Fruit fly (Drosophila melanogaster) whole organism, wandering third instar larva: ENCODE data around the gene HIP-R.

Source experiments
- Abd-B ChIP-seq: fragments of >200 bp; optimal IDR thresholded peaks from 2 replicates; lab custom pipeline; 2017; ENCODE audit warnings: missing biosample characterization, missing genetic modification characterization
- CG32264 ChIP-seq: fragments of 200-800 bp; sonication (Bioruptor generic); optimal IDR thresholded peaks from 2 replicates; lab custom pipeline; 2016; ENCODE audit warnings: missing biosample characterization, missing genetic modification characterization
- CG9705 ChIP-seq: fragments of 200-800 bp; sonication (Bioruptor generic); optimal IDR thresholded peaks from 2 replicates; lab custom pipeline; 2018; ENCODE audit warnings: missing biosample characterization, mild to moderate bottlenecking, missing genetic modification characterization
- CrebA ChIP-seq: fragments of 200-800 bp; sonication (Bioruptor generic); optimal IDR thresholded peaks from 2 replicates; lab custom pipeline; 2016; ENCODE audit warnings: missing biosample characterization, mild to moderate bottlenecking, missing genetic modification characterization, borderline replicate concordance
- Dfd ChIP-seq: fragments of >200 bp; optimal IDR thresholded peaks from 2 replicates; lab custom pipeline; 2017; ENCODE audit warnings: missing biosample characterization, missing genetic modification characterization
- Dif ChIP-seq: fragments of 200-275, 200-300 bp; sonication (Bioruptor generic); optimal IDR thresholded peaks from 2 replicates; lab custom pipeline; 2018; ENCODE audit warnings: missing biosample characterization, missing genetic modification characterization; ENCODE audit not compliant: partially characterized antibody
- GATAd ChIP-seq: sonication (Bioruptor generic); optimal IDR thresholded peaks from 2 replicates; lab custom pipeline; 2016; ENCODE audit warnings: missing biosample characterization, missing genetic modification characterization
- HLH106 ChIP-seq: fragments of 200-800 bp; optimal IDR thresholded peaks from 3 replicates; lab custom pipeline; 2019; ENCODE audit warnings: missing biosample characterization, mild to moderate bottlenecking, missing genetic modification characterization, moderate library complexity
- Hnf4 ChIP-seq: fragments of 200-800 bp; sonication (Bioruptor generic); optimal IDR thresholded peaks from 2 replicates; lab custom pipeline; 2016; ENCODE audit warnings: missing biosample characterization, mild to moderate bottlenecking, missing genetic modification characterization
- Hr78 ChIP-seq: fragments of >200 bp; optimal IDR thresholded peaks from 2 replicates; lab custom pipeline; 2017; ENCODE audit warnings: missing biosample characterization, missing genetic modification characterization
- Hr83 ChIP-seq: fragments of 200-300 bp; sonication (Bioruptor generic); optimal IDR thresholded peaks from 2 replicates; lab custom pipeline; 2016; ENCODE audit warnings: missing biosample characterization, mild to moderate bottlenecking, missing genetic modification characterization, moderate library complexity; ENCODE audit not compliant: poor library complexity, severe bottlenecking
- Jra ChIP-seq: sonication (Bioruptor generic); optimal IDR thresholded peaks from 2 replicates; lab custom pipeline; 2016; ENCODE audit warnings: missing biosample characterization, missing genetic modification characterization
- Mio ChIP-seq: sonication (Bioruptor generic); optimal IDR thresholded peaks from 2 replicates; lab custom pipeline; 2016; ENCODE audit warnings: missing biosample characterization, missing genetic modification characterization
- Myc ChIP-seq: fragments of >200 bp; optimal IDR thresholded peaks from 2 replicates; lab custom pipeline; 2017
- N ChIP-seq: fragments of >200 bp; optimal IDR thresholded peaks from 2 replicates; lab custom pipeline; 2018; ENCODE audit warnings: missing biosample characterization, missing external identifiers, missing genetic modification characterization
- OdsH ChIP-seq: fragments of 200-800 bp; sonication (Bioruptor generic); optimal IDR thresholded peaks from 2 replicates; lab custom pipeline; 2016; ENCODE audit warnings: missing biosample characterization, mild to moderate bottlenecking, missing genetic modification characterization
- Rel ChIP-seq, 2 experiments: fragments of 200-800 bp; sonication (Bioruptor generic) in 1 of 2; optimal IDR thresholded peaks; 2 replicates in 1 of 2; 3 replicates in 1 of 2; lab custom pipeline; 2016 to 2019; ENCODE audit warnings: mild to moderate bottlenecking in 2 of 2, missing biosample characterization in 2 of 2, missing genetic modification characterization in 2 of 2, moderate library complexity in 1 of 2
- Sp1 ChIP-seq: fragments of 200-800 bp; sonication (Bioruptor generic); optimal IDR thresholded peaks from 3 replicates; lab custom pipeline; 2019; ENCODE audit warnings: missing biosample characterization, mild to moderate bottlenecking, missing genetic modification characterization, moderate library complexity
- Vsx2 ChIP-seq: fragments of 200-300, 225-300 bp; sonication (Bioruptor generic); optimal IDR thresholded peaks from 2 replicates; lab custom pipeline; 2018; ENCODE audit warnings: missing biosample characterization, missing genetic modification characterization; ENCODE audit not compliant: partially characterized antibody
- br ChIP-seq: fragments of 200-800 bp; sonication (Bioruptor generic); optimal IDR thresholded peaks from 2 replicates; lab custom pipeline; 2016; ENCODE audit warnings: missing biosample characterization, missing genetic modification characterization
- brk ChIP-seq: fragments of 200-800 bp; sonication (Bioruptor generic); optimal IDR thresholded peaks from 2 replicates; lab custom pipeline; 2016; ENCODE audit warnings: missing biosample characterization, mild to moderate bottlenecking, missing genetic modification characterization
- dl ChIP-seq, 2 experiments: fragments of 175-275, 200-275 bp in 1 of 2; fragments of 200-275 bp in 1 of 2; sonication (Bioruptor generic); optimal IDR thresholded peaks; lab custom pipeline; 2018; ENCODE audit warnings: mild to moderate bottlenecking in 2 of 2, missing biosample characterization in 2 of 2, missing genetic modification characterization in 2 of 2, moderate library complexity in 2 of 2; ENCODE audit not compliant: partially characterized antibody in 2 of 2, insufficient read depth in 1 of 2
- dmrt93B ChIP-seq: fragments of 200-800 bp; sonication (Bioruptor generic); optimal IDR thresholded peaks from 2 replicates; lab custom pipeline; 2018; ENCODE audit warnings: missing biosample characterization, mild to moderate bottlenecking, missing genetic modification characterization
- dsf ChIP-seq: sonication (Bioruptor generic); optimal IDR thresholded peaks from 2 replicates; lab custom pipeline; 2016; ENCODE audit warnings: missing biosample characterization, missing genetic modification characterization, borderline replicate concordance
- ey ChIP-seq: fragments of 200-800 bp; sonication (Bioruptor generic); optimal IDR thresholded peaks from 2 replicates; lab custom pipeline; 2016; ENCODE audit warnings: missing biosample characterization, missing genetic modification characterization
- foxo ChIP-seq, 2 experiments: fragments of 200-800 bp; sonication (Bioruptor generic); optimal IDR thresholded peaks; 2 replicates in 1 of 2; 3 replicates in 1 of 2; lab custom pipeline; 2016 to 2017; ENCODE audit warnings: missing biosample characterization in 2 of 2, missing genetic modification characterization in 2 of 2
- fru ChIP-seq: fragments of 200-800 bp; sonication (Bioruptor generic); optimal IDR thresholded peaks from 3 replicates; lab custom pipeline; 2016; ENCODE audit warnings: missing biosample characterization, mild to moderate bottlenecking, missing genetic modification characterization
- h ChIP-seq: fragments of 200-800 bp; sonication (Bioruptor generic); optimal IDR thresholded peaks from 3 replicates; lab custom pipeline; 2016; ENCODE audit warnings: missing biosample characterization, mild to moderate bottlenecking, missing genetic modification characterization
- pan ChIP-seq: fragments of >200 bp; optimal IDR thresholded peaks from 2 replicates; lab custom pipeline; 2017
- psq ChIP-seq: fragments of 200-800 bp; sonication (Bioruptor generic); optimal IDR thresholded peaks from 3 replicates; lab custom pipeline; 2017; ENCODE audit warnings: missing biosample characterization, mild to moderate bottlenecking, missing genetic modification characterization, moderate library complexity
- rgr ChIP-seq: fragments of 200-800 bp; sonication (Bioruptor generic); optimal IDR thresholded peaks from 3 replicates; lab custom pipeline; 2016; ENCODE audit warnings: missing biosample characterization, mild to moderate bottlenecking, missing genetic modification characterization
- sage ChIP-seq: fragments of 200-800 bp; sonication (Bioruptor generic); optimal IDR thresholded peaks from 2 replicates; lab custom pipeline; 2016; ENCODE audit warnings: missing biosample characterization, mild to moderate bottlenecking, missing genetic modification characterization
- sv ChIP-seq: fragments of 200-800 bp; sonication (Bioruptor generic); optimal IDR thresholded peaks from 3 replicates; lab custom pipeline; 2016; ENCODE audit warnings: missing biosample characterization, missing genetic modification characterization
- tai ChIP-seq: sonication (Bioruptor generic); optimal IDR thresholded peaks from 2 replicates; lab custom pipeline; 2016; ENCODE audit warnings: missing biosample characterization, missing genetic modification characterization
- usp ChIP-seq: fragments of >200 bp; optimal IDR thresholded peaks from 2 replicates; lab custom pipeline; 2017; ENCODE audit warnings: missing biosample characterization, missing genetic modification characterization
- woc ChIP-seq: sonication (Bioruptor generic); optimal IDR thresholded peaks from 2 replicates; lab custom pipeline; 2016; ENCODE audit warnings: missing biosample characterization, mild to moderate bottlenecking, missing genetic modification characterization

The HIP-R gene

DNA sequence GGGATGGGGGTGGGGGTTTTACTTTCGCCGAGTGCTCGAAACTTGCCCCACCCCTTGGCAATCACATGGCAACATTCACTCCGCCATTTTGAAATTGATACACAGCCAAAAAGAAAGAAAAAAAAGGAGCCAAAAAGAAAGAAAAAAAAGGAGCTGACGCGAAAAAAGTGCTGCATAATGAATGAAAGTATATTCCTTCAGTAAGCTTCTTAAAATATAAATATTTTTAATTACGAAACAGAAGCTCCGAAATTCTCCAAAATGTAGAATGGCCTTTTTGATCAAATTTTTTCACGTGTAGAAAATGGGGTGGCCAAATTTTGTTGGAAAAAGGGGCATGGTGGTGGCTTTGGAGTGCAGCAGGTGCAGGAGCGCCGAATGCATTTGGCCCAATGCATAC lies 21.6 kb upstream of the HIP-R start:
- TF ChIP-seq Abd-B (GFP tag; lab: Kevin White, UChicago) (no peak), Sp1 (GFP tag; lab: Kevin White, UChicago) (peak; percentile 47), HLH106 (peak; percentile 7), br (GFP tag; lab: Kevin White, UChicago) (peak; percentile 5), ey (peak; percentile 39), h (GFP tag; lab: Kevin White, UChicago) (peak; percentile 45), foxo (GFP tag; optimal IDR thresholded peaks at IDR 0.05; lab: Kevin White, UChicago) (peak in 1 of 2 experiments; percentile 37), OdsH (GFP tag; lab: Kevin White, UChicago) (peak; percentile 23), psq (peak; percentile 20), brk (GFP tag; lab: Kevin White, UChicago) (no peak), Hnf4 (peak; percentile 9), Mio (no peak), dmrt93B (GFP tag; lab: Kevin White, UChicago) (peak; percentile 0), tai (GFP tag; lab: Kevin White, UChicago) (no peak), fru (GFP tag; lab: Kevin White, UChicago) (peak; percentile 27), woc (GFP tag; lab: Kevin White, UChicago) (peak; percentile 8), rgr (peak; percentile 48), dsf (GFP tag; lab: Kevin White, UChicago) (no peak)

DNA sequence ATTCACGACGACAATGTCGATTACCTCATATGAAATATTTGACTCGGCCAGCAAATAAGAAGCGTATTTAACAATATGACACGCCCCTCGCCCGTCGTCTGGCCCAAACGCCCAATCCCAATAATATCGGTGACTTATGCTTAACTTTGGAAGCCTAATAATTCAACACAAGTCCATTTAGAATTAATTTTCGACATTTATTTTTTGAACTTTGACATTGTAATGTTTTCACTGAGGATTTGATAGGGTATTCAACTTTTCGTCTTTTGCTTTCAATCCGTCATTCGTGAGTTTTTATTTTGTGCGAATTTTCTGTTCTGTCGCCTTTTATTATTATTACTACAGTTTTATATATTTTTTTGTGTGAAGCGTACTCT lies 17.3 kb upstream of the HIP-R start:
- TF ChIP-seq Jra (GFP tag; lab: Kevin White, UChicago) (no peak), Hr78 (GFP tag; lab: Kevin White, UChicago) (no peak), CrebA (no peak), CG9705 (no peak), OdsH (GFP tag; lab: Kevin White, UChicago) (peak; percentile 43), ey (peak; percentile 18), N (no peak), h (GFP tag; lab: Kevin White, UChicago) (no peak), HLH106 (peak; percentile 7), dsf (GFP tag; lab: Kevin White, UChicago) (no peak), foxo (GFP tag; optimal IDR thresholded peaks at IDR 0.05; lab: Kevin White, UChicago) (peak in 1 of 2 experiments; percentile 45), Mio (no peak), Sp1 (GFP tag; lab: Kevin White, UChicago) (peak; percentile 3), rgr (peak; percentile 1), fru (GFP tag; lab: Kevin White, UChicago) (peak; percentile 43), pan (lab: Kevin White, UChicago) (no peak), Vsx2 (GFP tag; lab: Kevin White, UChicago) (no peak), Dfd (GFP tag; lab: Kevin White, UChicago) (no peak), psq (no peak)

DNA sequence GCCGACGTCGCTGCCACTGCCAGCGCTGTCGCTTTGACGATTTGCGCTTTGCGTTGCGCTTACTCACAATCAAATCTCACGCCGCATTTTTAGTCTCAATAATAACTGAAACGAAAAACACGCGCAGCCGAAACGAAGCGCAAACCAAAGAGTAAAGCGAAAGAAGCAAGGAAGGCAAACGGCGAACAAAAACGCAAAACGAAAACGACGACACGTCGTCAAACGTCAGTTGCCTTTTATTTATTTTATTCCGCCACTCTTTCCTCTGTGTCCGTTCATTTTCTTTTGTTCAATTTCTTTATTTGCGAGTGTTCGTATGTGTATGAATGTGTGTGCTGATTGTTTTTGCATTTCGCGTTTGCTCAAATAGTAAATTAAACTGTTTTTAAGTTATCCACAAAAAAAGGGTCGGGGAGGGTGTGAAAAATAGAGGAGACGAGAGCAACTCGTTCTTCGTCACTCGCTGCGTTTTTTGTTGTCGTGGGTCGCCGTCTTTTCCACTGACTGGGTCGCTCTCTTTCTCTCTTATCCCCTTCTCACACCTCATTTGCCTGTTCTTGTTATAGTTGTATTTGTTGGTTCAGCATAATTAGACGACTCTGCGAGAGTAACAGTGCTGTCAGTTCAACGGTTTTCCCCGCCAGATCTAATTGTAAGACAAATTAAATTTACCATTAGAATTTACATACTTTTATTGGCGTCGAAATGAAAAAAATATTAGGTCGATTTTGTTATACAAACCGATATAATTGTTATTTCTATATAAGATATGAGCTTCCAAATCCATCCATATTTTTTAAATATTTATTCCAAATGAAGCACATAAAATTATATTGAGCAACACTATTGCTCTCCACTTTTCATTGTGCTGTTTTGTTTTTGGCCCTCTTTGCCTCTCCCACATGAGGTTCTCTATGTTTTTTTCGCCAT lies 16.7 kb upstream of the HIP-R start:
- no peak for TF ChIP-seq dmrt93B (GFP tag; lab: Kevin White, UChicago)
- peak in 1 of 2 experiments; percentile 63 for TF ChIP-seq foxo (GFP tag; optimal IDR thresholded peaks at IDR 0.05; lab: Kevin White, UChicago)
- TF ChIP-seq dl (GFP tag; optimal IDR thresholded peaks at IDR 0.05; lab: Kevin White, UChicago; ENCODE audit: insufficient read depth in 1 of 2, partially characterized antibody in 2 of 2): peak in 1 of 2 experiments; percentile 22
- no peak for TF ChIP-seq tai (GFP tag; lab: Kevin White, UChicago)
- peak; percentile 57 for TF ChIP-seq OdsH (GFP tag; lab: Kevin White, UChicago)
- no peak for TF ChIP-seq N
- no peak for TF ChIP-seq dsf (GFP tag; lab: Kevin White, UChicago)
- TF ChIP-seq Hr78 (GFP tag; lab: Kevin White, UChicago): no peak
- TF ChIP-seq ey: peak; percentile 49
- TF ChIP-seq h (GFP tag; lab: Kevin White, UChicago): peak; percentile 54
- peak; percentile 45 for TF ChIP-seq Rel (GFP tag; optimal IDR thresholded peaks at IDR 0.05; lab: Kevin White, UChicago)
- peak; percentile 15 for TF ChIP-seq Rel (tag; optimal IDR thresholded peaks at IDR 0.05; lab: Kevin White, UChicago)
- no peak for TF ChIP-seq CG32264 (GFP tag; lab: Kevin White, UChicago)
- peak; percentile 51 for TF ChIP-seq sv (GFP tag; lab: Kevin White, UChicago)
- TF ChIP-seq fru (GFP tag; lab: Kevin White, UChicago): peak; percentile 22
- no peak for TF ChIP-seq brk (GFP tag; lab: Kevin White, UChicago)
- TF ChIP-seq Myc (lab: Kevin White, UChicago): peak; percentile 19
- TF ChIP-seq woc (GFP tag; lab: Kevin White, UChicago): no peak
- TF ChIP-seq Mio: no peak
- TF ChIP-seq psq: peak; percentile 97
- TF ChIP-seq Dfd (GFP tag; lab: Kevin White, UChicago): no peak
- peak; percentile 48 for TF ChIP-seq HLH106
- no peak for TF ChIP-seq CG9705
- TF ChIP-seq br (GFP tag; lab: Kevin White, UChicago): no peak
- peak; percentile 29 for TF ChIP-seq Sp1 (GFP tag; lab: Kevin White, UChicago)
- no peak for TF ChIP-seq Jra (GFP tag; lab: Kevin White, UChicago)
- TF ChIP-seq Dif: no peak
- no peak for TF ChIP-seq usp (GFP tag; lab: Kevin White, UChicago)
- peak; percentile 86 for TF ChIP-seq CrebA
- TF ChIP-seq rgr: peak; percentile 37
- no peak for TF ChIP-seq GATAd (GFP tag; lab: Kevin White, UChicago)
- no peak for TF ChIP-seq sage
- no peak for TF ChIP-seq pan (lab: Kevin White, UChicago)
- no peak for TF ChIP-seq Hr83 (GFP tag; lab: Kevin White, UChicago)
